Worm (Caenorhabditis elegans) whole organism, young adult: ENCODE results near the gene eif-2D.

Experiments used
- B0035.1 ChIP-seq: sonication (generic microtip); optimal IDR thresholded peaks from 2 replicates; lab custom pipeline; 2016; ENCODE audit warnings: missing genetic modification characterization, mild to moderate bottlenecking, missing compliant biosample characterization, missing genotype, missing genetic modification reagents
- B0336.3 ChIP-seq: fragments of 200-800 bp; sonication (Bioruptor generic); IDR thresholded peaks from 2 replicates; pipeline ENCODE4 v1.3.6; 2022; ENCODE audit warnings: missing genetic modification characterization, missing compliant biosample characterization
- C06A6.2 ChIP-seq: fragments of 200-800 bp; sonication (Bioruptor generic); conservative IDR thresholded peaks from 2 replicates; pipeline ENCODE4 v1.3.6; 2022; ENCODE audit warnings: missing genetic modification characterization, missing compliant biosample characterization
- D2030.7 ChIP-seq: fragments of 200-800 bp; sonication (Bioruptor generic); IDR thresholded peaks from 2 replicates; pipeline ENCODE4 v1.3.6; 2022; ENCODE audit warnings: missing genetic modification reagents, missing genetic modification characterization, missing compliant biosample characterization
- F52B5.7 ChIP-seq: sonication (generic microtip); optimal IDR thresholded peaks from 2 replicates; lab custom pipeline; 2016; ENCODE audit warnings: mild to moderate bottlenecking, missing genetic modification characterization, missing compliant biosample characterization
- F55B11.4 ChIP-seq: sonication (generic microtip); optimal IDR thresholded peaks from 2 replicates; lab custom pipeline; 2016; ENCODE audit warnings: missing compliant biosample characterization, missing genetic modification characterization, borderline replicate concordance; ENCODE audit not compliant: insufficient read depth
- K11D2.4 ChIP-seq: fragments of 200-800 bp; sonication (Bioruptor generic); IDR thresholded peaks from 2 replicates; pipeline ENCODE4 v1.3.6; 2022; ENCODE audit warnings: missing genetic modification reagents, missing genetic modification characterization, missing compliant biosample characterization
- Y53F4B.3 ChIP-seq: fragments of 200-800 bp; sonication (Bioruptor generic); IDR thresholded peaks from 2 replicates; pipeline ENCODE4 v1.3.6; 2022; ENCODE audit warnings: missing genetic modification reagents, missing genetic modification characterization, missing compliant biosample characterization
- Y56A3A.18 ChIP-seq: fragments of 200-800 bp; sonication (Bioruptor generic); IDR thresholded peaks from 2 replicates; pipeline ENCODE4 v1.3.6; 2022; ENCODE audit warnings: missing genetic modification reagents, missing genetic modification characterization, missing compliant biosample characterization
- ZK185.1 ChIP-seq: sonication (generic microtip); optimal IDR thresholded peaks from 2 replicates; lab custom pipeline; 2016; ENCODE audit warnings: mild to moderate bottlenecking, missing genetic modification characterization, missing compliant biosample characterization; ENCODE audit not compliant: poor library complexity, severe bottlenecking
- bed-2 ChIP-seq: fragments of 200-800 bp; sonication (Bioruptor generic); IDR thresholded peaks from 2 replicates; pipeline ENCODE4 v1.3.6; 2022; ENCODE audit warnings: missing genetic modification reagents, missing genetic modification characterization, missing compliant biosample characterization
- ceh-100 ChIP-seq: fragments of 200-800 bp; sonication (Bioruptor generic); IDR thresholded peaks from 2 replicates; pipeline ENCODE4 v1.3.6; 2022; ENCODE audit warnings: missing genetic modification reagents, missing genetic modification characterization, missing compliant biosample characterization
- ceh-40 ChIP-seq: fragments of 200-800 bp; sonication (Bioruptor generic); IDR thresholded peaks from 2 replicates; pipeline ENCODE4 v1.3.6; 2022; ENCODE audit warnings: missing genetic modification characterization, missing compliant biosample characterization
- die-1 ChIP-seq: sonication (generic microtip); optimal IDR thresholded peaks from 2 replicates; lab custom pipeline; 2016; ENCODE audit warnings: missing genotype, mild to moderate bottlenecking, missing genetic modification characterization, missing compliant biosample characterization
- dpff-1 ChIP-seq: sonication (generic microtip); optimal IDR thresholded peaks from 2 replicates; lab custom pipeline; 2017; ENCODE audit warnings: mild to moderate bottlenecking, missing genetic modification characterization, missing compliant biosample characterization
- egl-18 ChIP-seq: fragments of 200-800 bp; sonication (Bioruptor generic); IDR thresholded peaks from 2 replicates; pipeline ENCODE4 v1.3.6; 2022; ENCODE audit warnings: missing genetic modification reagents, missing genetic modification characterization, missing compliant biosample characterization
- hlh-12 ChIP-seq: sonication (generic microtip); optimal IDR thresholded peaks from 2 replicates; lab custom pipeline; 2016; ENCODE audit warnings: missing genetic modification characterization, missing compliant biosample characterization
- hmg-20 ChIP-seq: fragments of 200-800 bp; sonication (Bioruptor generic); IDR thresholded peaks from 2 replicates; pipeline ENCODE4 v1.3.6; 2022; ENCODE audit warnings: missing genetic modification reagents, missing genetic modification characterization, missing compliant biosample characterization
- hsf-1 ChIP-seq: fragments of 200-800 bp; sonication (Bioruptor generic); IDR thresholded peaks from 2 replicates; pipeline ENCODE4 v1.3.6; 2022; ENCODE audit warnings: missing genetic modification reagents, missing genetic modification characterization, missing compliant biosample characterization
- let-607 ChIP-seq, 2 experiments: fragments of 200-800 bp in 1 of 2; sonication (Bioruptor generic) in 1 of 2; sonication (generic microtip) in 1 of 2; optimal IDR thresholded peaks; 2 replicates each; lab custom pipeline; 2016 to 2018; ENCODE audit warnings: mild to moderate bottlenecking in 2 of 2, missing compliant biosample characterization in 2 of 2, missing genetic modification characterization in 2 of 2, moderate library complexity in 2 of 2, missing genotype in 1 of 2
- lin-35 ChIP-seq, 3 experiments: fragments of 150-350 bp in 2 of 3; sonication (generic microtip) in 1 of 3; optimal IDR thresholded peaks; 2 replicates each; lab custom pipeline; 2014 to 2018; ENCODE audit warnings: missing biosample characterization in 3 of 3, missing genetic modification characterization in 3 of 3, missing genetic modification reagents in 3 of 3
- lin-54 ChIP-seq: fragments of 200-800 bp; sonication (Bioruptor generic); optimal IDR thresholded peaks from 2 replicates; lab custom pipeline; 2018; ENCODE audit warnings: mild to moderate bottlenecking, missing genetic modification characterization, missing compliant biosample characterization
- lir-1 ChIP-seq: fragments of 200-800 bp; sonication (Bioruptor generic); conservative IDR thresholded peaks from 2 replicates; pipeline ENCODE4 v1.3.6; 2022; ENCODE audit warnings: missing genetic modification reagents, missing genetic modification characterization, missing compliant biosample characterization
- lsl-1 ChIP-seq: fragments of 200-800 bp; sonication (Bioruptor generic); optimal IDR thresholded peaks from 2 replicates; lab custom pipeline; 2018; ENCODE audit warnings: mild to moderate bottlenecking, missing genetic modification characterization, moderate library complexity, missing compliant biosample characterization
- mcd-1 ChIP-seq: fragments of 200-800 bp; sonication (Bioruptor generic); IDR thresholded peaks from 2 replicates; pipeline ENCODE4 v1.3.6; 2022; ENCODE audit warnings: missing genetic modification reagents, missing genetic modification characterization, missing compliant biosample characterization
- mel-28 ChIP-seq: sonication (generic microtip); optimal IDR thresholded peaks from 2 replicates; lab custom pipeline; 2016; ENCODE audit warnings: borderline replicate concordance, mild to moderate bottlenecking, missing genetic modification characterization, missing compliant biosample characterization
- mes-4 ChIP-seq: sonication (generic microtip); optimal IDR thresholded peaks from 2 replicates; lab custom pipeline; 2016; ENCODE audit warnings: missing genotype, missing genetic modification characterization, missing compliant biosample characterization
- nfya-2 ChIP-seq: fragments of 200-800 bp; sonication (Bioruptor generic); IDR thresholded peaks from 2 replicates; pipeline ENCODE4 v1.3.6; 2022; ENCODE audit warnings: missing genetic modification reagents, missing genetic modification characterization, missing compliant biosample characterization
- nfyb-1 ChIP-seq: fragments of 200-800 bp; sonication (Bioruptor generic); IDR thresholded peaks from 2 replicates; pipeline ENCODE4 v1.3.6; 2022; ENCODE audit warnings: missing genetic modification reagents, missing genetic modification characterization, missing compliant biosample characterization
- nhr-27 ChIP-seq: fragments of 200-800 bp; sonication (Bioruptor generic); optimal IDR thresholded peaks from 2 replicates; lab custom pipeline; 2018; ENCODE audit warnings: mild to moderate bottlenecking, missing genetic modification characterization, moderate library complexity, missing compliant biosample characterization
- nhr-80 ChIP-seq: sonication (generic microtip); optimal IDR thresholded peaks from 2 replicates; lab custom pipeline; 2016; ENCODE audit warnings: missing genetic modification characterization, missing compliant biosample characterization
- nhr-90 ChIP-seq: sonication (generic microtip); optimal IDR thresholded peaks from 2 replicates; lab custom pipeline; 2016; ENCODE audit warnings: missing genotype, mild to moderate bottlenecking, missing genetic modification characterization, missing compliant biosample characterization
- pbrm-1 ChIP-seq: fragments of 200-800 bp; sonication (Bioruptor generic); IDR thresholded peaks from 2 replicates; pipeline ENCODE4 v1.3.6; 2022; ENCODE audit warnings: missing genetic modification reagents, missing genetic modification characterization, missing compliant biosample characterization
- repo-1 ChIP-seq: sonication (generic microtip); optimal IDR thresholded peaks from 2 replicates; lab custom pipeline; 2017; ENCODE audit warnings: mild to moderate bottlenecking, missing genetic modification characterization, missing compliant biosample characterization
- rpc-1 ChIP-seq, 2 experiments: fragments of 150-350 bp in 1 of 2; sonication (generic microtip) in 1 of 2; optimal IDR thresholded peaks; 2 replicates each; lab custom pipeline; 2014 to 2018; ENCODE audit warnings: missing biosample characterization in 1 of 2, missing genetic modification characterization in 1 of 2, missing genetic modification reagents in 1 of 2, missing genotype in 1 of 2
- sea-2 ChIP-seq: fragments of 200-800 bp; sonication (Bioruptor generic); IDR thresholded peaks from 2 replicates; pipeline ENCODE4 v1.3.6; 2022; ENCODE audit warnings: missing genetic modification characterization, missing compliant biosample characterization
- snpc-1.1 ChIP-seq: sonication (generic microtip); optimal IDR thresholded peaks from 2 replicates; lab custom pipeline; 2017; ENCODE audit warnings: missing genetic modification characterization, mild to moderate bottlenecking, missing compliant biosample characterization, antibody characterized with exemption, moderate library complexity, missing genotype, missing genetic modification reagents; ENCODE audit not compliant: insufficient read depth
- snpc-1.3 ChIP-seq: sonication (generic microtip); optimal IDR thresholded peaks from 2 replicates; lab custom pipeline; 2017; ENCODE audit warnings: missing genetic modification characterization, mild to moderate bottlenecking, missing compliant biosample characterization, antibody characterized with exemption, moderate library complexity, missing genotype, missing genetic modification reagents; ENCODE audit not compliant: insufficient read depth
- snpc-4 ChIP-seq, 5 experiments: fragments of 150-350 bp in 1 of 5; sonication (generic microtip) in 4 of 5; optimal IDR thresholded peaks; 2 replicates each; lab custom pipeline; 2014 to 2018; ENCODE audit warnings: missing genetic modification characterization in 5 of 5, missing biosample characterization in 3 of 5, antibody characterized with exemption in 2 of 5, mild to moderate bottlenecking in 2 of 5, missing compliant biosample characterization in 2 of 5, missing genotype in 2 of 5, moderate library complexity in 2 of 5, missing genetic modification reagents in 1 of 5
- tbp1 ChIP-seq: fragments of 200-800 bp; sonication (Bioruptor generic); optimal IDR thresholded peaks from 2 replicates; lab custom pipeline; 2018; ENCODE audit warnings: mild to moderate bottlenecking, missing genetic modification characterization, missing compliant biosample characterization
- tlf-1 ChIP-seq: fragments of 200-800 bp; sonication (Bioruptor generic); optimal IDR thresholded peaks from 2 replicates; lab custom pipeline; 2018; ENCODE audit warnings: mild to moderate bottlenecking, missing genetic modification characterization, missing compliant biosample characterization
- unc-130 ChIP-seq: sonication (generic microtip); optimal IDR thresholded peaks from 2 replicates; lab custom pipeline; 2016; ENCODE audit warnings: missing genetic modification reagents, missing genetic modification characterization, missing compliant biosample characterization
- unc-62 ChIP-seq: fragments of 150-350 bp; optimal IDR thresholded peaks from 2 replicates; lab custom pipeline; 2014; ENCODE audit warnings: missing biosample characterization, missing genetic modification reagents, missing genetic modification characterization
- xnd-1 ChIP-seq: sonication (generic microtip); optimal IDR thresholded peaks from 2 replicates; lab custom pipeline; 2016; ENCODE audit warnings: missing genotype, missing genetic modification reagents, missing genetic modification characterization, missing compliant biosample characterization
- ztf-22 ChIP-seq: fragments of 200-800 bp; sonication (Bioruptor generic); optimal IDR thresholded peaks from 2 replicates; lab custom pipeline; 2018; ENCODE audit warnings: mild to moderate bottlenecking, missing genetic modification characterization, moderate library complexity, missing compliant biosample characterization
- ztf-25 ChIP-seq: fragments of 200-800 bp; sonication (Bioruptor generic); IDR thresholded peaks from 2 replicates; pipeline ENCODE4 v1.3.6; 2022; ENCODE audit warnings: missing genetic modification reagents, missing genetic modification characterization, missing compliant biosample characterization

eif-2D gene

ce11 chrII:5661735-5662177, 29.8 kb upstream of the eif-2D start (continued):
- TF ChIP-seq lin-35 (GFP tag; optimal IDR thresholded peaks at IDR 0.05; lab: Kevin White, UChicago), result peak in 2 of 3 experiments; percentile 57 to 69
- peak; percentile 91 for TF ChIP-seq B0035.1 (tag; lab: Kevin White, UChicago)
- peak; percentile 99 for TF ChIP-seq nfya-2 (GFP tag; lab: Robert Waterston, UW)
- TF ChIP-seq mel-28 (tag; lab: Kevin White, UChicago), result peak; percentile 92
- peak; percentile 96 for TF ChIP-seq sea-2 (GFP tag; lab: Robert Waterston, UW)
- peak; percentile 72; the same call in 1 of the 2 replicates for TF ChIP-seq bed-2
- peak; percentile 2 for TF ChIP-seq nhr-80
- TF ChIP-seq snpc-1.3 (tag; lab: Kevin White, UChicago), result no peak
- TF ChIP-seq let-607 (tag; optimal IDR thresholded peaks at IDR 0.05; lab: Kevin White, UChicago), result peak; percentile 82 to 88
- TF ChIP-seq tlf-1 (GFP tag; lab: Kevin White, UChicago), result peak; percentile 93
- TF ChIP-seq D2030.7 (GFP tag; lab: Robert Waterston, UW), result peak; percentile 64
- TF ChIP-seq C06A6.2 (GFP tag; lab: Robert Waterston, UW), result peak; percentile 92
- peak; percentile 48 for TF ChIP-seq unc-62 (GFP tag; lab: Kevin White, UChicago)
- TF ChIP-seq nfyb-1, result peak; percentile 100
- TF ChIP-seq pbrm-1, result peak; percentile 96
- peak; percentile 74 for TF ChIP-seq ZK185.1 (tag; lab: Kevin White, UChicago)
- TF ChIP-seq egl-18, result peak; percentile 93
- peak; percentile 36 for TF ChIP-seq mes-4 (tag; lab: Kevin White, UChicago)
- peak; percentile 98 for TF ChIP-seq B0336.3
- peak; percentile 77 for TF ChIP-seq die-1 (tag; lab: Kevin White, UChicago)
- TF ChIP-seq hmg-20 (GFP tag; lab: Robert Waterston, UW), result peak; percentile 91
- TF ChIP-seq tbp1 (GFP tag; lab: Kevin White, UChicago), result peak; percentile 71
- peak; percentile 79 for TF ChIP-seq lir-1 (GFP tag; lab: Robert Waterston, UW)
- peak; percentile 100 for TF ChIP-seq F52B5.7 (tag; lab: Kevin White, UChicago)
- TF ChIP-seq Y53F4B.3, result peak; percentile 31; the same call in 1 of the 2 replicates
- no peak for TF ChIP-seq snpc-1.1 (tag; lab: Kevin White, UChicago)
- no peak for TF ChIP-seq rpc-1 (optimal IDR thresholded peaks at IDR 0.05; lab: Kevin White, UChicago)
- TF ChIP-seq rpc-1 (tag; optimal IDR thresholded peaks at IDR 0.05; lab: Kevin White, UChicago), result no peak
- TF ChIP-seq hsf-1 (GFP tag; lab: Robert Waterston, UW), result peak; percentile 89
- TF ChIP-seq Y56A3A.18 (GFP tag; lab: Robert Waterston, UW), result peak; percentile 93
- TF ChIP-seq ceh-40 (GFP tag; lab: Robert Waterston, UW), result peak; percentile 94
- no peak for TF ChIP-seq hlh-12 (tag; lab: Kevin White, UChicago)
- peak; percentile 98 for TF ChIP-seq nhr-27 (tag; lab: Kevin White, UChicago)
- peak; percentile 83 for TF ChIP-seq lin-54 (GFP tag; lab: Kevin White, UChicago)
- peak; percentile 55 for TF ChIP-seq ztf-22 (GFP tag; lab: Kevin White, UChicago)
- peak; percentile 65 for TF ChIP-seq unc-130 (GFP tag; lab: Kevin White, UChicago)
- TF ChIP-seq K11D2.4 (GFP tag; lab: Robert Waterston, UW), result peak; percentile 94
- peak; percentile 97 for TF ChIP-seq repo-1 (tag; lab: Kevin White, UChicago)
- TF ChIP-seq nhr-90 (tag; lab: Kevin White, UChicago), result peak; percentile 87
- peak; percentile 99 for TF ChIP-seq dpff-1 (tag; lab: Kevin White, UChicago)
- TF ChIP-seq F55B11.4 (tag; lab: Kevin White, UChicago), result no peak
- TF ChIP-seq ztf-25 (GFP tag; lab: Robert Waterston, UW), result peak; percentile 95; the same call in 1 of the 2 replicates
- TF ChIP-seq lsl-1 (GFP tag; lab: Kevin White, UChicago), result no peak
- TF ChIP-seq mcd-1 (GFP tag; lab: Robert Waterston, UW), result peak; percentile 91
- TF ChIP-seq ceh-100 (GFP tag; lab: Robert Waterston, UW), result peak; percentile 90
- TF ChIP-seq xnd-1 (tag; lab: Kevin White, UChicago), result peak; percentile 50
- peak; percentile 51 for TF ChIP-seq snpc-4 (GFP tag; optimal IDR thresholded peaks at IDR 0.05; lab: Kevin White, UChicago)
- peak in 2 of 4 experiments; percentile 82 to 84 for TF ChIP-seq snpc-4 (tag; optimal IDR thresholded peaks at IDR 0.05; lab: Kevin White, UChicago)
